Worm (Caenorhabditis elegans) whole organism, young adult: Measurements from ENCODE around the gene sna-3.
A peak's percentile ranks its signal among the peaks of the same experiment; 100 is the strongest.

Experiments
- F33H1.4 ChIP-seq: fragments of 200-800 bp; sonication (Bioruptor generic); IDR thresholded peaks from 2 replicates; pipeline ENCODE4 v1.3.6; 2022; ENCODE audit warnings: missing genetic modification reagents, missing genetic modification characterization, missing compliant biosample characterization
- F52B5.7 ChIP-seq: sonication (generic microtip); optimal IDR thresholded peaks from 2 replicates; lab custom pipeline; 2016; ENCODE audit warnings: mild to moderate bottlenecking, missing genetic modification characterization, missing compliant biosample characterization
- F55B11.4 ChIP-seq: sonication (generic microtip); optimal IDR thresholded peaks from 2 replicates; lab custom pipeline; 2016; ENCODE audit warnings: missing compliant biosample characterization, missing genetic modification characterization, borderline replicate concordance; ENCODE audit not compliant: insufficient read depth
- K12H6.12 ChIP-seq: fragments of 200-800 bp; sonication (Bioruptor generic); optimal IDR thresholded peaks from 2 replicates; lab custom pipeline; 2018; ENCODE audit warnings: mild to moderate bottlenecking, missing genetic modification characterization, missing compliant biosample characterization
- Y53F4B.3 ChIP-seq: fragments of 200-800 bp; sonication (Bioruptor generic); IDR thresholded peaks from 2 replicates; pipeline ENCODE4 v1.3.6; 2022; ENCODE audit warnings: missing genetic modification reagents, missing genetic modification characterization, missing compliant biosample characterization
- Y56A3A.18 ChIP-seq: fragments of 200-800 bp; sonication (Bioruptor generic); IDR thresholded peaks from 2 replicates; pipeline ENCODE4 v1.3.6; 2022; ENCODE audit warnings: missing genetic modification reagents, missing genetic modification characterization, missing compliant biosample characterization
- Y95B8A.8 ChIP-seq: fragments of 200-800 bp; sonication (Bioruptor generic); IDR thresholded peaks from 2 replicates; pipeline ENCODE4 v1.3.6; 2022; ENCODE audit warnings: missing genetic modification reagents, missing genetic modification characterization, missing compliant biosample characterization
- ZK185.1 ChIP-seq: sonication (generic microtip); optimal IDR thresholded peaks from 2 replicates; lab custom pipeline; 2016; ENCODE audit warnings: mild to moderate bottlenecking, missing genetic modification characterization, missing compliant biosample characterization; ENCODE audit not compliant: poor library complexity, severe bottlenecking
- cebp-1 ChIP-seq, 2 experiments: fragments of 200-800 bp in 1 of 2; sonication (Bioruptor generic) in 1 of 2; sonication (generic microtip) in 1 of 2; IDR thresholded peaks in 1 of 2; optimal IDR thresholded peaks in 1 of 2; 2 replicates each; pipeline versions ENCODE4 v1.3.6 to Lab custom; 2017 to 2022; ENCODE audit warnings: missing compliant biosample characterization in 2 of 2, missing genetic modification characterization in 2 of 2, mild to moderate bottlenecking in 1 of 2, missing genetic modification reagents in 1 of 2, moderate library complexity in 1 of 2
- ceh-40 ChIP-seq: fragments of 200-800 bp; sonication (Bioruptor generic); IDR thresholded peaks from 2 replicates; pipeline ENCODE4 v1.3.6; 2022; ENCODE audit warnings: missing genetic modification characterization, missing compliant biosample characterization
- chd-7 ChIP-seq: sonication (generic microtip); optimal IDR thresholded peaks from 2 replicates; lab custom pipeline; 2016; ENCODE audit warnings: mild to moderate bottlenecking, missing genetic modification characterization, moderate library complexity, missing compliant biosample characterization
- dpl-1 ChIP-seq: fragments of 150-350 bp; optimal IDR thresholded peaks from 2 replicates; lab custom pipeline; 2014; ENCODE audit warnings: missing biosample characterization, missing genetic modification reagents, missing genetic modification characterization
- ekl-4 ChIP-seq: fragments of 200-800 bp; sonication (Bioruptor generic); IDR thresholded peaks from 2 replicates; pipeline ENCODE4 v1.3.6; 2022; ENCODE audit warnings: missing genetic modification reagents, missing genetic modification characterization, missing compliant biosample characterization
- fkh-3 ChIP-seq: sonication (generic microtip); optimal IDR thresholded peaks from 2 replicates; lab custom pipeline; 2016; ENCODE audit warnings: mild to moderate bottlenecking, missing genetic modification characterization, missing compliant biosample characterization
- hmg-20 ChIP-seq: fragments of 200-800 bp; sonication (Bioruptor generic); IDR thresholded peaks from 2 replicates; pipeline ENCODE4 v1.3.6; 2022; ENCODE audit warnings: missing genetic modification reagents, missing genetic modification characterization, missing compliant biosample characterization
- hrde-1 ChIP-seq: sonication (generic microtip); optimal IDR thresholded peaks from 2 replicates; lab custom pipeline; 2016; ENCODE audit warnings: missing genetic modification characterization, mild to moderate bottlenecking, missing compliant biosample characterization, moderate library complexity, missing genotype, missing genetic modification reagents, borderline replicate concordance
- let-526 ChIP-seq: fragments of 200-800 bp; sonication (Bioruptor generic); IDR thresholded peaks from 2 replicates; pipeline ENCODE4 v1.3.6; 2022; ENCODE audit warnings: missing genetic modification reagents, missing genetic modification characterization, missing compliant biosample characterization
- lin-26 ChIP-seq: fragments of 200-800 bp; sonication (Bioruptor generic); IDR thresholded peaks from 2 replicates; pipeline ENCODE4 v1.3.6; 2022; ENCODE audit warnings: missing genetic modification reagents, missing genetic modification characterization, missing compliant biosample characterization
- lin-54 ChIP-seq: fragments of 200-800 bp; sonication (Bioruptor generic); optimal IDR thresholded peaks from 2 replicates; lab custom pipeline; 2018; ENCODE audit warnings: mild to moderate bottlenecking, missing genetic modification characterization, missing compliant biosample characterization
- lir-1 ChIP-seq: fragments of 200-800 bp; sonication (Bioruptor generic); conservative IDR thresholded peaks from 2 replicates; pipeline ENCODE4 v1.3.6; 2022; ENCODE audit warnings: missing genetic modification reagents, missing genetic modification characterization, missing compliant biosample characterization
- lsl-1 ChIP-seq: fragments of 200-800 bp; sonication (Bioruptor generic); optimal IDR thresholded peaks from 2 replicates; lab custom pipeline; 2018; ENCODE audit warnings: mild to moderate bottlenecking, missing genetic modification characterization, moderate library complexity, missing compliant biosample characterization
- madf-6 ChIP-seq: fragments of 200-800 bp; sonication (Bioruptor generic); IDR thresholded peaks from 2 replicates; pipeline ENCODE4 v1.3.6; 2022; ENCODE audit warnings: missing genetic modification reagents, missing genetic modification characterization, missing compliant biosample characterization
- mxl-1 ChIP-seq: sonication (generic microtip); optimal IDR thresholded peaks from 2 replicates; lab custom pipeline; 2016; ENCODE audit warnings: missing genetic modification characterization, missing compliant biosample characterization
- nfya-1 ChIP-seq: sonication (generic microtip); optimal IDR thresholded peaks from 2 replicates; lab custom pipeline; 2017; ENCODE audit warnings: antibody characterized with exemption, missing compliant biosample characterization, missing genetic modification characterization, borderline replicate concordance; ENCODE audit not compliant: insufficient read depth
- nfya-2 ChIP-seq: fragments of 200-800 bp; sonication (Bioruptor generic); IDR thresholded peaks from 2 replicates; pipeline ENCODE4 v1.3.6; 2022; ENCODE audit warnings: missing genetic modification reagents, missing genetic modification characterization, missing compliant biosample characterization
- nfyb-1 ChIP-seq: fragments of 200-800 bp; sonication (Bioruptor generic); IDR thresholded peaks from 2 replicates; pipeline ENCODE4 v1.3.6; 2022; ENCODE audit warnings: missing genetic modification reagents, missing genetic modification characterization, missing compliant biosample characterization
- nhr-80 ChIP-seq: sonication (generic microtip); optimal IDR thresholded peaks from 2 replicates; lab custom pipeline; 2016; ENCODE audit warnings: missing genetic modification characterization, missing compliant biosample characterization
- pbrm-1 ChIP-seq: fragments of 200-800 bp; sonication (Bioruptor generic); IDR thresholded peaks from 2 replicates; pipeline ENCODE4 v1.3.6; 2022; ENCODE audit warnings: missing genetic modification reagents, missing genetic modification characterization, missing compliant biosample characterization
- rcor-1 ChIP-seq: fragments of 200-800 bp; sonication (Bioruptor generic); IDR thresholded peaks from 2 replicates; pipeline ENCODE4 v1.3.6; 2022; ENCODE audit warnings: missing genetic modification reagents, missing genetic modification characterization, missing compliant biosample characterization
- sdz-38 ChIP-seq: sonication (generic microtip); optimal IDR thresholded peaks from 2 replicates; lab custom pipeline; 2016; ENCODE audit warnings: missing genotype, missing genetic modification characterization, missing compliant biosample characterization
- sea-2 ChIP-seq: fragments of 200-800 bp; sonication (Bioruptor generic); IDR thresholded peaks from 2 replicates; pipeline ENCODE4 v1.3.6; 2022; ENCODE audit warnings: missing genetic modification characterization, missing compliant biosample characterization
- snpc-1.1 ChIP-seq: sonication (generic microtip); optimal IDR thresholded peaks from 2 replicates; lab custom pipeline; 2017; ENCODE audit warnings: missing genetic modification characterization, mild to moderate bottlenecking, missing compliant biosample characterization, antibody characterized with exemption, moderate library complexity, missing genotype, missing genetic modification reagents; ENCODE audit not compliant: insufficient read depth
- snpc-1.3 ChIP-seq: sonication (generic microtip); optimal IDR thresholded peaks from 2 replicates; lab custom pipeline; 2017; ENCODE audit warnings: missing genetic modification characterization, mild to moderate bottlenecking, missing compliant biosample characterization, antibody characterized with exemption, moderate library complexity, missing genotype, missing genetic modification reagents; ENCODE audit not compliant: insufficient read depth
- snpc-4 ChIP-seq, 5 experiments: fragments of 150-350 bp in 1 of 5; sonication (generic microtip) in 4 of 5; optimal IDR thresholded peaks; 2 replicates each; lab custom pipeline; 2014 to 2018; ENCODE audit warnings: missing genetic modification characterization in 5 of 5, missing biosample characterization in 3 of 5, antibody characterized with exemption in 2 of 5, mild to moderate bottlenecking in 2 of 5, missing compliant biosample characterization in 2 of 5, missing genotype in 2 of 5, moderate library complexity in 2 of 5, missing genetic modification reagents in 1 of 5
- tlf-1 ChIP-seq: fragments of 200-800 bp; sonication (Bioruptor generic); optimal IDR thresholded peaks from 2 replicates; lab custom pipeline; 2018; ENCODE audit warnings: mild to moderate bottlenecking, missing genetic modification characterization, missing compliant biosample characterization
- unc-62 ChIP-seq: fragments of 150-350 bp; optimal IDR thresholded peaks from 2 replicates; lab custom pipeline; 2014; ENCODE audit warnings: missing biosample characterization, missing genetic modification reagents, missing genetic modification characterization
- ztf-18 ChIP-seq: sonication (generic microtip); optimal IDR thresholded peaks from 2 replicates; lab custom pipeline; 2016; ENCODE audit warnings: missing genotype, mild to moderate bottlenecking, missing genetic modification characterization, missing compliant biosample characterization
- ztf-26 ChIP-seq: sonication (generic microtip); optimal IDR thresholded peaks from 2 replicates; lab custom pipeline; 2017; ENCODE audit warnings: missing genetic modification characterization, missing compliant biosample characterization
- ztf-28 ChIP-seq: fragments of 200-800 bp; sonication (Bioruptor generic); IDR thresholded peaks from 2 replicates; pipeline ENCODE4 v1.3.6; 2022; ENCODE audit warnings: missing genetic modification reagents, missing genetic modification characterization, missing compliant biosample characterization

Gene sna-3

ce11 chrIII:6168497-6169227 is 37.3 kb downstream of the sna-3 start, which contains the start of gene efk-1 (continued):
- 0 out of 2 replicates have a peak, but pooled peaks have one; percentile 23 for TF ChIP-seq Y95B8A.8
- TF ChIP-seq F33H1.4 (GFP tag; lab: Robert Waterston, UW), result no peak
- no peak for TF ChIP-seq ceh-40 (GFP tag; lab: Robert Waterston, UW)
- no peak for TF ChIP-seq nfya-1 (tag; lab: Kevin White, UChicago)
- TF ChIP-seq madf-6 (GFP tag; lab: Robert Waterston, UW), result no peak
- no peak for TF ChIP-seq snpc-1.3 (tag; lab: Kevin White, UChicago)
- no peak for TF ChIP-seq ztf-28
- no peak for TF ChIP-seq snpc-1.1 (tag; lab: Kevin White, UChicago)
- TF ChIP-seq nfya-2 (GFP tag; lab: Robert Waterston, UW), result no peak
- TF ChIP-seq lin-26 (GFP tag; lab: Robert Waterston, UW), result no peak
- TF ChIP-seq hrde-1 (tag; lab: Kevin White, UChicago), result no peak
- no peak for TF ChIP-seq pbrm-1 (GFP tag; lab: Robert Waterston, UW)
- TF ChIP-seq F55B11.4, result no peak

- no peak for TF ChIP-seq ztf-18
- TF ChIP-seq ceh-40 (GFP tag; lab: Robert Waterston, UW), result no peak
- no peak for TF ChIP-seq nhr-80 (tag; lab: Kevin White, UChicago)
- TF ChIP-seq nfyb-1 (GFP tag; lab: Robert Waterston, UW), result peak; percentile 20; the same call in 1 of the 2 replicates
- TF ChIP-seq lir-1 (GFP tag; lab: Robert Waterston, UW), result no peak
- TF ChIP-seq Y53F4B.3 (GFP tag; lab: Robert Waterston, UW), result no peak
- TF ChIP-seq hmg-20 (GFP tag; lab: Robert Waterston, UW), result no peak
- TF ChIP-seq F52B5.7 (tag; lab: Kevin White, UChicago), result no peak
- TF ChIP-seq lsl-1 (GFP tag; lab: Kevin White, UChicago), result no peak
Measured at ce11 chrIII:6166634-6167033, 39.4 kb downstream of the sna-3 start.

ce11 chrIII:6165240-6165639 is 40.8 kb downstream of the sna-3 start:
- TF ChIP-seq ekl-4 (GFP tag; lab: Robert Waterston, UW) (peak; percentile 9; the same call in 1 of the 2 replicates), sdz-38 (no peak), chd-7 (tag; lab: Kevin White, UChicago) (peak; percentile 7), mxl-1 (tag; lab: Kevin White, UChicago) (no peak), sea-2 (GFP tag; lab: Robert Waterston, UW) (no peak), ztf-26 (peak; percentile 3)

ce11 chrIII:6164253-6164971 is 41.6 kb downstream of the sna-3 start, which contains the start of gene F42A10.9:
TSS of gene F42A10.9 (plus strand) at chrIII:6164573.
- TF ChIP-seq ZK185.1 (tag; lab: Kevin White, UChicago) (peak; percentile 16), lin-54 (GFP tag; lab: Kevin White, UChicago) (no peak), ekl-4 (GFP tag; lab: Robert Waterston, UW) (peak; percentile 42; the same call in 1 of the 2 replicates), Y56A3A.18 (GFP tag; lab: Robert Waterston, UW) (no peak), snpc-4 (GFP tag; optimal IDR thresholded peaks at IDR 0.05; lab: Kevin White, UChicago) (no peak), snpc-4 (tag; optimal IDR thresholded peaks at IDR 0.05; lab: Kevin White, UChicago) (peak in 1 of 4 experiments; percentile 36), nfyb-1 (GFP tag; lab: Robert Waterston, UW) (0 out of 2 replicates have a peak, but pooled peaks have one; percentile 46), F33H1.4 (GFP tag; lab: Robert Waterston, UW) (no peak), dpl-1 (GFP tag; lab: Kevin White, UChicago) (no peak), fkh-3 (tag; lab: Kevin White, UChicago) (no peak), K12H6.12 (tag; lab: Kevin White, UChicago) (no peak), rcor-1 (GFP tag; lab: Robert Waterston, UW) (no peak), let-526 (no peak), nfya-2 (GFP tag; lab: Robert Waterston, UW) (no peak), unc-62 (GFP tag; lab: Kevin White, UChicago) (no peak), cebp-1 (GFP tag; IDR thresholded peaks at IDR 0.05; lab: Robert Waterston, UW) (no peak), cebp-1 (tag; optimal IDR thresholded peaks at IDR 0.05; lab: Kevin White, UChicago) (peak; percentile 59), chd-7 (tag; lab: Kevin White, UChicago) (no peak), tlf-1 (peak; percentile 47)
